Worm (Caenorhabditis elegans) whole organism, L4/young adult: ENCODE results near the gene T27A10.2.

ENCODE experiments used
- W03F9.2 ChIP-seq: fragments of 150-350 bp; optimal IDR thresholded peaks from 2 replicates; lab custom pipeline; 2014; ENCODE audit warnings: missing biosample characterization, missing genetic modification characterization
- dao-5 ChIP-seq: sonication (generic microtip); optimal IDR thresholded peaks from 2 replicates; lab custom pipeline; 2016; ENCODE audit warnings: missing genotype, missing genetic modification characterization, moderate library complexity, missing compliant biosample characterization

DNA sequence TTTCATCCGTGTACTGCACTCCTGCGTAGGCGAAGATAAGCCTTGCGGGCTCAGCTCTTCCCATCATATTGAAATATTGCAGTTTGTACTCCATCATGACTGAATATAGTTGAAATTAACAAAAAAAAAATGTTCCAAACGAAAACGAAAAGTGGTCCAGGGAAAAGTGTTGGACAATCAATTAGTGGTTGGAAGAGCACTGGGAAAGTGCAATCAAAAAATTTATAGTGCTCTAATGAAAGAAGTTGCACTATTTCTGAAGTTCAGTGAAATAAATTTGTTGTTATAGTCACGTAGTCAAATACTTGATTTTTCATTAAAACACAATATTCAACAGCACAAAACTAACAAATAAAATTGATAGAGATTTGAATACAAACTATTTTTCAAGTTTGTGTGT, 47.9 kb downstream of the T27A10.2 start, which contains the start of gene gst-11:
- TF ChIP-seq W03F9.2, result no peak
- no peak for TF ChIP-seq dao-5 (tag; lab: Kevin White, UChicago)
